Comparison of ENCODE assay signal across 2 fruit fly cellular contexts in the genomic region with DNA sequence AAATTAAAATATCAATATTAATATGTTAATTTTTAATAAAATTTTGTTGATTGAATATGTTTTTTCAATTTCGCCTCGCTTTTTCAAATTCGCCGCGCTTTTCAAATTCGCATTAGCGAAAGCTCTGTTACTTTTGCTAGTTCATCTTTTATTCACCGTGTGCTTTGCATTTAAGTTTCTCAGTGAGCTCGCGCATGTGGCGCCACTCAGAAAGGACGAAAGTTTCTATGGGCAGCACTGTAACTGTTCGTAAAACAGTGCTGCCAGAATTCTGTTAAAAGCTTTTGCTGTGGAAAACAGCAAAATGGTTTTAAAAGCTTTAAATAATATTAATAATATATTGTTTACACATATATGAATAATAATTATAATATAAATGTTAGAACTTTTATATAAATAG.
A peak's percentile ranks its signal among the peaks of the same experiment; 100 is the strongest.
TF ChIP-seq lines count a peak whose summit lies in the region.

No protein-coding gene starts in this region.

- TF ChIP-seq CTCF in whole organism, embryonic (GFP tag; optimal IDR thresholded peaks at IDR 0.05; lab: Kevin White, UChicago), result peak; percentile 92

TF ChIP-seq in whole organism, embryonic, 481 proteins besides CTCF, POLR2A, EP300 and RAD21 (continues in another document):
- TF ChIP-seq CG6683 (GFP tag; optimal IDR thresholded peaks at IDR 0.05; lab: Kevin White, UChicago) (no peak), Fer3 (tag; optimal IDR thresholded peaks at IDR 0.05; lab: Kevin White, UChicago) (no peak), seq (GFP tag; IDR thresholded peaks at IDR 0.05; lab: Robert Waterston, UW) (no peak), Dek (tag; optimal IDR thresholded peaks at IDR 0.05; lab: Kevin White, UChicago) (no peak), Fer1 (GFP tag; optimal IDR thresholded peaks at IDR 0.05; lab: Kevin White, UChicago) (no peak), cato (GFP tag; optimal IDR thresholded peaks at IDR 0.05; lab: Kevin White, UChicago; ENCODE audit: borderline replicate concordance) (no peak), CG2712 (tag; optimal IDR thresholded peaks at IDR 0.05; lab: Kevin White, UChicago) (peak; percentile 21), pan (optimal IDR thresholded peaks at IDR 0.05; lab: Kevin White, UChicago) (no peak), pan (GFP tag; optimal IDR thresholded peaks at IDR 0.05 in 1 of 2, IDR thresholded peaks at IDR 0.05 in 1 of 2) (no peak), Ptx1 (GFP tag; IDR thresholded peaks at IDR 0.05; lab: Robert Waterston, UW) (no peak), CG43689 (GFP tag; IDR thresholded peaks at IDR 0.05; lab: Robert Waterston, UW) (no peak), ATbp (GFP tag; optimal IDR thresholded peaks at IDR 0.05; lab: Kevin White, UChicago) (no peak), CG8478 (optimal IDR thresholded peaks at IDR 0.05; lab: Kevin White, UChicago) (no peak), Bgb (GFP tag; IDR thresholded peaks at IDR 0.05; lab: Robert Waterston, UW; ENCODE audit: partially characterized antibody) (no peak), CG18011 (GFP tag; optimal IDR thresholded peaks at IDR 0.05; lab: Kevin White, UChicago) (no peak), tna (GFP tag; IDR thresholded peaks at IDR 0.05; lab: Robert Waterston, UW; ENCODE audit: partially characterized antibody) (no peak), hth (optimal IDR thresholded peaks at IDR 0.05; lab: Kevin White, UChicago) (no peak), CG10543 (GFP tag; optimal IDR thresholded peaks at IDR 0.05; lab: Kevin White, UChicago) (no peak), ttk (GFP tag; IDR thresholded peaks at IDR 0.05; lab: Robert Waterston, UW) (no peak), Dp (GFP tag; optimal IDR thresholded peaks at IDR 0.05; lab: Kevin White, UChicago) (peak; percentile 21), CG14014 (GFP tag; IDR thresholded peaks at IDR 0.05; lab: Robert Waterston, UW) (no peak), nom (GFP tag; optimal IDR thresholded peaks at IDR 0.05; lab: Kevin White, UChicago) (no peak), CG12659 (GFP tag; optimal IDR thresholded peaks at IDR 0.05; lab: Kevin White, UChicago) (no peak), CG12071 (GFP tag; optimal IDR thresholded peaks at IDR 0.05; lab: Kevin White, UChicago) (no peak), CG15601 (tag; optimal IDR thresholded peaks at IDR 0.05; lab: Kevin White, UChicago) (no peak), CG15073 (GFP tag; optimal IDR thresholded peaks at IDR 0.05; lab: Kevin White, UChicago) (no peak), YL-1 (GFP tag; optimal IDR thresholded peaks at IDR 0.05; lab: Kevin White, UChicago) (no peak), Hey (tag; optimal IDR thresholded peaks at IDR 0.05; lab: Kevin White, UChicago) (no peak), ranshi (GFP tag; IDR thresholded peaks at IDR 0.05; lab: Robert Waterston, UW) (no peak), CG31441 (GFP tag; IDR thresholded peaks at IDR 0.05; lab: Robert Waterston, UW) (no peak), MBD-R2 (GFP tag; IDR thresholded peaks at IDR 0.05; lab: Robert Waterston, UW) (no peak), Doc3 (GFP tag; IDR thresholded peaks at IDR 0.05; lab: Robert Waterston, UW; ENCODE audit: partially characterized antibody) (no peak), sima (GFP tag; optimal IDR thresholded peaks at IDR 0.05; lab: Kevin White, UChicago) (no peak), pzg (GFP tag; optimal IDR thresholded peaks at IDR 0.05; lab: Kevin White, UChicago) (peak; percentile 4), CG11456 (GFP tag; IDR thresholded peaks at IDR 0.05; lab: Robert Waterston, UW) (peak; percentile 40; the same call in 1 of the 3 replicates), Lpt (GFP tag; optimal IDR thresholded peaks at IDR 0.05; lab: Kevin White, UChicago) (no peak), NC2α (GFP tag; optimal IDR thresholded peaks at IDR 0.05; lab: Kevin White, UChicago) (no peak), CG8924 (tag; optimal IDR thresholded peaks at IDR 0.05; lab: Kevin White, UChicago) (no peak), CG7271 (tag; optimal IDR thresholded peaks at IDR 0.05; lab: Kevin White, UChicago) (no peak), grau (tag; optimal IDR thresholded peaks at IDR 0.05; lab: Kevin White, UChicago) (no peak), CG12219 (GFP tag; optimal IDR thresholded peaks at IDR 0.05; lab: Kevin White, UChicago) (no peak), Doc2 (GFP tag; IDR thresholded peaks at IDR 0.05; lab: Robert Waterston, UW) (no peak), Myb (GFP tag; optimal IDR thresholded peaks at IDR 0.05; lab: Kevin White, UChicago) (no peak), Nf-YC (tag; optimal IDR thresholded peaks at IDR 0.05; lab: Kevin White, UChicago) (no peak), CG4854 (GFP tag; optimal IDR thresholded peaks at IDR 0.05; lab: Kevin White, UChicago) (no peak)

TF ChIP-seq in whole organism, prepupa, 60 proteins besides CTCF, POLR2A, EP300 and RAD21:
- TF ChIP-seq eg (GFP tag; IDR thresholded peaks at IDR 0.05; lab: Robert Waterston, UW) (no peak), vri (GFP tag; optimal IDR thresholded peaks at IDR 0.05; lab: Kevin White, UChicago) (no peak), CG6808 (GFP tag; optimal IDR thresholded peaks at IDR 0.05; lab: Kevin White, UChicago) (peak; percentile 100), CG8319 (GFP tag; optimal IDR thresholded peaks at IDR 0.05; lab: Kevin White, UChicago) (no peak), achi (GFP tag; optimal IDR thresholded peaks at IDR 0.05; lab: Kevin White, UChicago) (no peak), Lpt (GFP tag; optimal IDR thresholded peaks at IDR 0.05; lab: Kevin White, UChicago) (no peak), CG9139 (GFP tag; optimal IDR thresholded peaks at IDR 0.05; lab: Kevin White, UChicago) (no peak), CG3919 (GFP tag; optimal IDR thresholded peaks at IDR 0.05; lab: Kevin White, UChicago) (no peak)
